Worm (Caenorhabditis elegans) whole organism, L4 larva: Measurements from ENCODE around the gene attf-5.

ENCODE experiments used
- F26F4.8 ChIP-seq: fragments of 200-800 bp; sonication (Bioruptor generic); conservative IDR thresholded peaks from 2 replicates; pipeline ENCODE4 v1.3.6; 2022; ENCODE audit warnings: missing genetic modification characterization, missing compliant biosample characterization
- Y105C5A.15 ChIP-seq: fragments of 200-800 bp; sonication (Bioruptor generic); IDR thresholded peaks from 2 replicates; pipeline ENCODE4 v1.3.6; 2022; ENCODE audit warnings: missing genetic modification characterization, missing compliant biosample characterization
- snpc-4 ChIP-seq: fragments of 150-350 bp; optimal IDR thresholded peaks from 2 replicates; lab custom pipeline; 2014; ENCODE audit warnings: missing biosample characterization, missing genetic modification characterization
- unc-39 ChIP-seq: sonication (generic microtip); optimal IDR thresholded peaks from 2 replicates; lab custom pipeline; 2017; ENCODE audit warnings: missing biosample characterization, missing genetic modification characterization

ce11 chrX:759634-760033, 28.5 kb upstream of the attf-5 start, which contains the start of gene aex-3:
- no peak for TF ChIP-seq unc-39
- no peak for TF ChIP-seq Y105C5A.15 (GFP tag; lab: Robert Waterston, UW)
- TF ChIP-seq F26F4.8 (GFP tag; lab: Robert Waterston, UW), result no peak
- TF ChIP-seq snpc-4, result no peak
